Fruit fly (Drosophila melanogaster): ENCODE data around the gene CG31525.
A peak's percentile ranks its signal among the peaks of the same experiment; 100 is the strongest.

- TF ChIP-seq CG6163 (GFP tag; IDR thresholded peaks at IDR 0.05) (peak; percentile 62), CG1621 (tag; optimal IDR thresholded peaks at IDR 0.05) (peak; percentile 45), Eip93F (GFP tag; optimal IDR thresholded peaks at IDR 0.05) (no peak), CG6854 (GFP tag; optimal IDR thresholded peaks at IDR 0.05) (no peak), Hr39 (GFP tag; optimal IDR thresholded peaks at IDR 0.05) (peak; percentile 7), CG11902 (GFP tag; optimal IDR thresholded peaks at IDR 0.05) (no peak), Ets21C (GFP tag; optimal IDR thresholded peaks at IDR 0.05) (no peak), CG8632 (GFP tag; optimal IDR thresholded peaks at IDR 0.05) (no peak), Blimp-1 (GFP tag; optimal IDR thresholded peaks at IDR 0.05) (no peak), spab (GFP tag; optimal IDR thresholded peaks at IDR 0.05) (no peak), dsx (GFP tag; optimal IDR thresholded peaks at IDR 0.05; ENCODE audit: poor library complexity, severe bottlenecking) (no peak), CG9139 (GFP tag; optimal IDR thresholded peaks at IDR 0.05) (no peak)
These were observed 39.3 kb upstream of the CG31525 start, which contains the start of gene tub for dm6 chr3R:4387490-4387889.

Measured in whole organism, prepupa.